Fruit fly (Drosophila melanogaster): ENCODE measurements around the gene spen.

- TF ChIP-seq ovo (GFP tag; optimal IDR thresholded peaks at IDR 0.05) (no peak), bab1 (GFP tag; optimal IDR thresholded peaks at IDR 0.05) (no peak), kay (GFP tag; ENCODE audit: borderline replicate concordance) (no peak), CG12768 (GFP tag; optimal IDR thresholded peaks at IDR 0.05) (no peak), cnc (optimal IDR thresholded peaks at IDR 0.05) (no peak), CG7101 (tag; optimal IDR thresholded peaks at IDR 0.05) (no peak), Hr96 (GFP tag; optimal IDR thresholded peaks at IDR 0.05) (no peak)
These were observed 60.7 kb downstream of the spen start for dm6 chr2L:219441-220033.
